Worm (Caenorhabditis elegans): ENCODE results near the gene Y8A9A.2.

- TF ChIP-seq attf-5 (GFP tag; optimal IDR thresholded peaks at IDR 0.05) (no peak), hlh-12 (tag; optimal IDR thresholded peaks at IDR 0.05) (no peak), C06A6.2 (GFP tag; conservative IDR thresholded peaks at IDR 0.05) (no peak), ceh-40 (GFP tag; IDR thresholded peaks at IDR 0.05) (no peak), ceh-91 (GFP tag; IDR thresholded peaks at IDR 0.05) (no peak), ceh-100 (GFP tag; IDR thresholded peaks at IDR 0.05) (no peak), B0261.1 (tag; optimal IDR thresholded peaks at IDR 0.05) (no peak), F57A8.1 (GFP tag; optimal IDR thresholded peaks at IDR 0.05) (no peak), nfya-1 (tag; optimal IDR thresholded peaks at IDR 0.05; ENCODE audit: borderline replicate concordance, insufficient read depth) (no peak), tbx-9 (tag; optimal IDR thresholded peaks at IDR 0.05; ENCODE audit: borderline replicate concordance) (no peak), ztf-26 (tag; optimal IDR thresholded peaks at IDR 0.05) (no peak), Y56A3A.18 (GFP tag; IDR thresholded peaks at IDR 0.05) (no peak), lin-35 (GFP tag; optimal IDR thresholded peaks at IDR 0.05) (no peak)
These were observed 9.7 kb upstream of the Y8A9A.2 start for ce11 chrII:3785756-3786155.
